Worm (Caenorhabditis elegans): ENCODE data around the gene frpr-4.

frpr-4 gene

ce11 chrII:5201922-5202562 lies 53.3 kb downstream of the frpr-4 start (continued):
- TF ChIP-seq nhr-6 (tag; optimal IDR thresholded peaks at IDR 0.05) (peak; percentile 31), lin-38 (GFP tag; IDR thresholded peaks at IDR 0.05) (peak; percentile 27; the same call in 1 of the 2 replicates), fkh-10 (GFP tag; optimal IDR thresholded peaks at IDR 0.05) (no peak), nhr-11 (tag; optimal IDR thresholded peaks at IDR 0.05) (no peak)

DNA sequence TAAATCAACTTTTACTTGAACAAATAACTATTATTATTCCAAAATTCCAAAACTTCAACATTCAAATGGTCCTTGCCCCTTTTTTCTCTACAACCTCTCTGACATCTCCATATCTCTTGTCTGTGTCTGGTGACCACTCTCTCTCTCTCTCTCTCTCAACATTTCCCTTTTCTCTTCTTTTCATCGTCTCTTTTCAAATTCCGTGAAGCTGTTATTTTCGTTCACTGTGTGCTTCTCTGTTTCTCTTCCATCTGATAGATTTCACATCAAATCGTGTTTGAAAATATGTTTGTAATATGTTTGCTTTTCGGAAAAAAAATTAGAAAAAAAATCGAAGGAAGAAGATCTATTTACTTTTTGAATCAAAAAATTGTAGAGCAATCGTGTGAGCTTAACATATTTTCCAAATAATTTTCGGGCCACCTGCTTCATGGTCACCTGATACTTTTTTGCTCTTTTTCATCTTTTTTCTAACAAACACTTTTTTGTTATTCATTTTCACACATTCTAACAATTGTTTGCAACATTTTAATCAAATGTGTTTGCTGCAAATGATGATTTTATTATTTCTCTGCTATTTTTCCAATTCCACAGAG lies 54.2 kb downstream of the frpr-4 start:
- TF ChIP-seq nhr-28 (tag; optimal IDR thresholded peaks at IDR 0.05) (peak; percentile 3), mes-2 (tag; optimal IDR thresholded peaks at IDR 0.05; ENCODE audit: poor library complexity, severe bottlenecking) (peak; percentile 44), ztf-11 (tag; optimal IDR thresholded peaks at IDR 0.05) (no peak), pha-4 (GFP tag; IDR thresholded peaks at IDR 0.05) (no peak), pha-4 (tag; optimal IDR thresholded peaks at IDR 0.05) (peak; percentile 11), unc-62 (GFP tag; optimal IDR thresholded peaks at IDR 0.05 in 1 of 2) (peak in 1 of 2 experiments; percentile 21), unc-62 (tag; optimal IDR thresholded peaks at IDR 0.05) (no peak), mdl-1 (tag; optimal IDR thresholded peaks at IDR 0.05) (peak in 1 of 2 experiments; percentile 22), daf-16 (GFP tag; optimal IDR thresholded peaks at IDR 0.05) (peak in 1 of 2 experiments; percentile 89), daf-16 (tag; optimal IDR thresholded peaks at IDR 0.05) (peak; percentile 50), rbr-2 (tag; optimal IDR thresholded peaks at IDR 0.05) (peak; percentile 11), lsy-2 (tag; optimal IDR thresholded peaks at IDR 0.05) (peak in 1 of 2 experiments; percentile 67), dve-1 (tag; optimal IDR thresholded peaks at IDR 0.05; ENCODE audit: insufficient read depth) (peak; percentile 36), hlh-11 (tag; optimal IDR thresholded peaks at IDR 0.05) (peak; percentile 57), set-16 (GFP tag; IDR thresholded peaks at IDR 0.05) (no peak), hlh-30 (tag; optimal IDR thresholded peaks at IDR 0.05; ENCODE audit: insufficient read depth) (peak; percentile 81), ctbp-1 (GFP tag; IDR thresholded peaks at IDR 0.05) (no peak), hmg-1.1 (GFP tag; IDR thresholded peaks at IDR 0.05) (peak; percentile 54; the same call in 1 of the 2 replicates), mep-1 (tag; optimal IDR thresholded peaks at IDR 0.05) (peak; percentile 56), lir-3 (tag; optimal IDR thresholded peaks at IDR 0.05) (no peak), nhr-25 (tag; optimal IDR thresholded peaks at IDR 0.05; ENCODE audit: borderline replicate concordance, insufficient read depth) (no peak)

Data from whole organism, L4 larva.